Fruit fly (Drosophila melanogaster) whole organism, embryonic: ENCODE data around the gene Dph3.

ENCODE experiments used
- Antp ChIP-seq: fragments of 200-800 bp; sonication (Bioruptor generic); optimal IDR thresholded peaks from 3 replicates; lab custom pipeline; 2016; ENCODE audit warnings: missing biosample characterization, missing genetic modification characterization
- Bdp1 ChIP-seq: fragments of 200-800 bp; sonication (Bioruptor generic); optimal IDR thresholded peaks from 3 replicates; lab custom pipeline; 2016; ENCODE audit warnings: missing biosample characterization, missing genetic modification characterization
- Blimp-1 ChIP-seq: fragments of 200-800 bp; sonication (Bioruptor generic); optimal IDR thresholded peaks from 3 replicates; lab custom pipeline; 2018; ENCODE audit warnings: missing biosample characterization, missing genetic modification characterization, mild to moderate bottlenecking, moderate library complexity, missing genetic modification reagents
- Bteb2 ChIP-seq: fragments of 200-800 bp; sonication (Bioruptor generic); optimal IDR thresholded peaks from 2 replicates; lab custom pipeline; 2016; ENCODE audit warnings: missing biosample characterization, missing genetic modification characterization
- CG10267 ChIP-seq: fragments of 200-800 bp; sonication (Bioruptor generic); optimal IDR thresholded peaks from 2 replicates; lab custom pipeline; 2018; ENCODE audit warnings: missing biosample characterization, mild to moderate bottlenecking, missing genetic modification characterization, moderate library complexity
- CG11560 ChIP-seq: fragments of 200-800 bp; sonication (Bioruptor generic); IDR thresholded peaks from 3 replicates; pipeline ENCODE4 v1.3.6; 2022; ENCODE audit warnings: missing biosample characterization, missing genetic modification characterization
- CG13624 ChIP-seq: fragments of 200-800 bp; sonication (Bioruptor generic); optimal IDR thresholded peaks from 2 replicates; lab custom pipeline; 2016; ENCODE audit warnings: missing biosample characterization, missing genetic modification characterization
- CG18011 ChIP-seq: fragments of 200-800 bp; sonication (Bioruptor generic); optimal IDR thresholded peaks from 2 replicates; lab custom pipeline; 2017; ENCODE audit warnings: missing biosample characterization, missing genetic modification characterization, mild to moderate bottlenecking, moderate library complexity, missing genotype
- CG30431 ChIP-seq: fragments of 200-800 bp; sonication (Bioruptor generic); optimal IDR thresholded peaks from 2 replicates; lab custom pipeline; 2017; ENCODE audit warnings: missing biosample characterization, missing genetic modification characterization
- CG32772 ChIP-seq: fragments of 200-800 bp; sonication (Bioruptor generic); IDR thresholded peaks from 2 replicates; pipeline ENCODE4 v1.3.6; 2022; ENCODE audit warnings: missing biosample characterization, missing genetic modification characterization
- CG34376 ChIP-seq: fragments of 200-800 bp; sonication (Bioruptor generic); optimal IDR thresholded peaks from 2 replicates; lab custom pipeline; 2018; ENCODE audit warnings: missing biosample characterization, mild to moderate bottlenecking, missing genetic modification characterization
- CG6175 ChIP-seq: fragments of 200-800 bp; sonication (Bioruptor generic); IDR thresholded peaks from 3 replicates; pipeline ENCODE4 v1.3.6; 2022; ENCODE audit warnings: missing biosample characterization, missing genetic modification characterization
- CG6272 ChIP-seq: fragments of 200-800 bp; sonication (Bioruptor generic); IDR thresholded peaks from 2 replicates; pipeline ENCODE4 v1.3.6; 2022; ENCODE audit warnings: missing biosample characterization, missing genetic modification characterization
- CG6854 ChIP-seq: fragments of 200-800 bp; sonication (Bioruptor generic); optimal IDR thresholded peaks from 3 replicates; lab custom pipeline; 2017; ENCODE audit warnings: missing biosample characterization, mild to moderate bottlenecking, missing genetic modification characterization
- CG7928 ChIP-seq: fragments of 200-800 bp; sonication (Bioruptor generic); optimal IDR thresholded peaks from 2 replicates; lab custom pipeline; 2017; ENCODE audit warnings: missing biosample characterization, mild to moderate bottlenecking, missing genetic modification characterization
- CG8388 ChIP-seq: fragments of 200-800 bp; sonication (Bioruptor generic); optimal IDR thresholded peaks from 2 replicates; lab custom pipeline; 2019; ENCODE audit warnings: missing biosample characterization, mild to moderate bottlenecking, missing genetic modification characterization, moderate library complexity
- CG8478 ChIP-seq: fragments of >200 bp; optimal IDR thresholded peaks from 2 replicates; lab custom pipeline; 2018
- CHES-1-like ChIP-seq: fragments of 200-800 bp; sonication (Bioruptor generic); optimal IDR thresholded peaks from 2 replicates; lab custom pipeline; 2016; ENCODE audit warnings: missing biosample characterization, missing genetic modification characterization
- CoRest ChIP-seq: fragments of 200-800 bp; sonication (Bioruptor generic); optimal IDR thresholded peaks from 3 replicates; lab custom pipeline; 2018; ENCODE audit warnings: missing biosample characterization, mild to moderate bottlenecking, missing genetic modification characterization, moderate library complexity
- Doc2 ChIP-seq: fragments of 200-800 bp; sonication (Bioruptor generic); IDR thresholded peaks from 2 replicates; pipeline ENCODE4 v1.3.6; 2022; ENCODE audit warnings: missing biosample characterization, missing genetic modification characterization
- E2f1 ChIP-seq: fragments of 200-800 bp; sonication (Bioruptor generic); IDR thresholded peaks from 2 replicates; pipeline ENCODE4 v1.3.6; 2022; ENCODE audit warnings: missing biosample characterization, missing genetic modification characterization
- Kr ChIP-seq: fragments of 200-800 bp; sonication (Bioruptor generic); optimal IDR thresholded peaks from 2 replicates; lab custom pipeline; 2017; ENCODE audit warnings: missing biosample characterization, mild to moderate bottlenecking, missing genetic modification characterization
- Lim3 ChIP-seq: fragments of 200-800 bp; sonication (Bioruptor generic); IDR thresholded peaks from 2 replicates; pipeline ENCODE4 v1.3.6; 2022; ENCODE audit warnings: missing biosample characterization, missing genetic modification characterization
- Lpt ChIP-seq: fragments of >200 bp; optimal IDR thresholded peaks from 2 replicates; lab custom pipeline; 2018; ENCODE audit warnings: missing biosample characterization, missing genetic modification characterization
- NC2α ChIP-seq: fragments of 200-800 bp; sonication (Bioruptor generic); optimal IDR thresholded peaks from 2 replicates; lab custom pipeline; 2016; ENCODE audit warnings: missing biosample characterization, missing genetic modification characterization
- NK7.1 ChIP-seq: fragments of 200-800 bp; sonication (Bioruptor generic); optimal IDR thresholded peaks from 3 replicates; lab custom pipeline; 2016; ENCODE audit warnings: missing biosample characterization, missing genetic modification characterization
- Neu2 ChIP-seq: fragments of 200-800 bp; sonication (Bioruptor generic); optimal IDR thresholded peaks from 3 replicates; lab custom pipeline; 2016; ENCODE audit warnings: missing biosample characterization, missing genetic modification characterization, borderline replicate concordance
- Nf-YC ChIP-seq: fragments of 200-800 bp; optimal IDR thresholded peaks from 3 replicates; lab custom pipeline; 2019; ENCODE audit warnings: missing biosample characterization, mild to moderate bottlenecking, missing genetic modification characterization, moderate library complexity
- NfI ChIP-seq: fragments of 200-800 bp; sonication (Bioruptor generic); optimal IDR thresholded peaks from 3 replicates; lab custom pipeline; 2018; ENCODE audit warnings: missing biosample characterization, mild to moderate bottlenecking, missing genetic modification characterization, moderate library complexity
- Ravus ChIP-seq: fragments of 200-800 bp; sonication (Bioruptor generic); IDR thresholded peaks from 2 replicates; pipeline ENCODE4 v1.3.6; 2022; ENCODE audit warnings: missing biosample characterization, missing genetic modification characterization
- abd-A ChIP-seq: fragments of 200-800 bp; sonication (Bioruptor generic); optimal IDR thresholded peaks from 3 replicates; lab custom pipeline; 2019; ENCODE audit warnings: missing biosample characterization, mild to moderate bottlenecking, missing genetic modification characterization, moderate library complexity
- amos ChIP-seq: fragments of 200-800 bp; sonication (Bioruptor generic); IDR thresholded peaks from 2 replicates; pipeline ENCODE4 v1.3.6; 2022; ENCODE audit warnings: missing biosample characterization, missing genetic modification characterization; ENCODE audit not compliant: partially characterized antibody
- ase ChIP-seq: fragments of 200-800 bp; sonication (Bioruptor generic); IDR thresholded peaks from 3 replicates; pipeline ENCODE4 v1.3.6; 2022; ENCODE audit warnings: missing biosample characterization, missing genetic modification characterization
- ato ChIP-seq: fragments of 200-800 bp; sonication (Bioruptor generic); IDR thresholded peaks from 2 replicates; pipeline ENCODE4 v1.3.6; 2022; ENCODE audit warnings: missing biosample characterization, missing genetic modification characterization; ENCODE audit not compliant: partially characterized antibody
- bsh ChIP-seq, 2 experiments: fragments of 200-800 bp; sonication (Bioruptor generic); optimal IDR thresholded peaks; 2 replicates each; lab custom pipeline; 2017 to 2018; ENCODE audit warnings: mild to moderate bottlenecking in 2 of 2, missing biosample characterization in 2 of 2, missing genetic modification characterization in 2 of 2, moderate library complexity in 1 of 2
- cad ChIP-seq: fragments of >200 bp; optimal IDR thresholded peaks from 2 replicates; lab custom pipeline; 2017; ENCODE audit warnings: missing biosample characterization, missing genetic modification characterization
- cg ChIP-seq: fragments of 200-800 bp; sonication (Bioruptor generic); optimal IDR thresholded peaks from 3 replicates; lab custom pipeline; 2019; ENCODE audit warnings: missing biosample characterization, mild to moderate bottlenecking, missing genetic modification characterization, moderate library complexity
- fd64A ChIP-seq: fragments of 200-800 bp; sonication (Bioruptor generic); optimal IDR thresholded peaks from 3 replicates; lab custom pipeline; 2018; ENCODE audit warnings: missing biosample characterization, mild to moderate bottlenecking, missing genetic modification characterization
- ftz-f1 ChIP-seq: fragments of 200-800 bp; sonication (Bioruptor generic); optimal IDR thresholded peaks from 2 replicates; lab custom pipeline; 2016; ENCODE audit warnings: missing biosample characterization, missing genetic modification characterization
- inv ChIP-seq: fragments of 200-800 bp; sonication (Bioruptor generic); IDR thresholded peaks from 2 replicates; pipeline ENCODE4 v1.3.6; 2022; ENCODE audit warnings: missing biosample characterization, missing genetic modification characterization; ENCODE audit not compliant: partially characterized antibody
- nom ChIP-seq: fragments of 200-800 bp; sonication (Bioruptor generic); optimal IDR thresholded peaks from 2 replicates; lab custom pipeline; 2017; ENCODE audit warnings: missing biosample characterization, missing genetic modification characterization, mild to moderate bottlenecking, moderate library complexity, missing genetic modification reagents
- p53 ChIP-seq: fragments of 200-800 bp; sonication (Bioruptor generic); optimal IDR thresholded peaks from 2 replicates; lab custom pipeline; 2016; ENCODE audit warnings: missing biosample characterization, missing genetic modification characterization
- prd ChIP-seq, 3 experiments: fragments of >200 bp in 2 of 3; fragments of 200-800 bp in 1 of 3; sonication (Bioruptor generic) in 1 of 3; optimal IDR thresholded peaks in 2 of 3; IDR thresholded peaks in 1 of 3; 2 replicates in 2 of 3; 3 replicates in 1 of 3; pipeline versions ENCODE4 v1.3.6 to Lab custom; 2017 to 2022; ENCODE audit warnings: missing biosample characterization in 1 of 3, missing genetic modification characterization in 1 of 3
- row ChIP-seq: fragments of 200-800 bp; sonication (Bioruptor generic); IDR thresholded peaks from 3 replicates; pipeline ENCODE4 v1.3.6; 2022; ENCODE audit warnings: missing biosample characterization, missing genetic modification characterization
- schlank ChIP-seq: fragments of 200-800 bp; sonication (Bioruptor generic); optimal IDR thresholded peaks from 2 replicates; lab custom pipeline; 2018; ENCODE audit warnings: missing biosample characterization, mild to moderate bottlenecking, missing genetic modification characterization
- vvl ChIP-seq: fragments of 200-800 bp; sonication (Bioruptor generic); IDR thresholded peaks from 2 replicates; pipeline ENCODE4 v1.3.6; 2022; ENCODE audit warnings: missing biosample characterization, missing genetic modification characterization
- zfh1 ChIP-seq: fragments of 200-800 bp; sonication (Bioruptor generic); IDR thresholded peaks from 3 replicates; pipeline ENCODE4 v1.3.6; 2022; ENCODE audit warnings: missing biosample characterization, missing genetic modification characterization
- zfh2 ChIP-seq: fragments of 200-800 bp; sonication (Bioruptor generic); optimal IDR thresholded peaks from 2 replicates; lab custom pipeline; 2016; ENCODE audit warnings: missing biosample characterization, missing genetic modification characterization

The Dph3 gene

dm6 chr3R:11211291-11212061, 20.2 kb upstream of the Dph3 start (continued):
- peak in 1 of 2 experiments; percentile 69 for TF ChIP-seq bsh (GFP tag; optimal IDR thresholded peaks at IDR 0.05; lab: Kevin White, UChicago)
- TF ChIP-seq CHES-1-like (GFP tag; lab: Kevin White, UChicago): peak; percentile 56
- no peak for TF ChIP-seq Lpt
- peak; percentile 81 for TF ChIP-seq vvl (GFP tag; lab: Robert Waterston, UW)
- peak; percentile 60 for TF ChIP-seq ftz-f1 (GFP tag; lab: Kevin White, UChicago)
- TF ChIP-seq Bdp1 (GFP tag; lab: Kevin White, UChicago): peak; percentile 8
- peak; percentile 35 for TF ChIP-seq NK7.1 (GFP tag; lab: Kevin White, UChicago)
- TF ChIP-seq CG6175: peak; percentile 63; the same call in 1 of the 3 replicates
- peak; percentile 60 for TF ChIP-seq E2f1 (GFP tag; lab: Robert Waterston, UW)
- no peak for TF ChIP-seq Neu2 (GFP tag; lab: Kevin White, UChicago)
- no peak for TF ChIP-seq CG8478 (lab: Kevin White, UChicago)
- peak; percentile 32 for TF ChIP-seq CG30431 (GFP tag; lab: Kevin White, UChicago)
- peak; percentile 74; the same call in 2 of the 3 replicates for TF ChIP-seq ase (GFP tag; lab: Robert Waterston, UW)
- no peak for TF ChIP-seq Kr (GFP tag; lab: Kevin White, UChicago)
- peak; percentile 67 for TF ChIP-seq Bteb2 (GFP tag; lab: Kevin White, UChicago)
- TF ChIP-seq Doc2: no peak
- peak; percentile 23; the same call in 1 of the 2 replicates for TF ChIP-seq amos (GFP tag; lab: Robert Waterston, UW)
- peak; percentile 32; the same call in 1 of the 2 replicates for TF ChIP-seq inv (GFP tag; lab: Robert Waterston, UW)
- peak; percentile 96 for TF ChIP-seq row (GFP tag; lab: Robert Waterston, UW)
- TF ChIP-seq cg: peak; percentile 23
- peak; percentile 76 for TF ChIP-seq CG34376 (GFP tag; lab: Kevin White, UChicago)
- no peak for TF ChIP-seq fd64A (GFP tag; lab: Kevin White, UChicago)
- no peak for TF ChIP-seq p53 (GFP tag; lab: Kevin White, UChicago)
- TF ChIP-seq nom: peak; percentile 1
- peak; percentile 56 for TF ChIP-seq Blimp-1
- TF ChIP-seq ato: no peak
- TF ChIP-seq CG18011 (GFP tag; lab: Kevin White, UChicago): peak; percentile 5
- peak; percentile 43 for TF ChIP-seq CG8388 (GFP tag; lab: Kevin White, UChicago)
- peak; percentile 61 for TF ChIP-seq CG32772 (GFP tag; lab: Robert Waterston, UW)
- peak; percentile 71 for TF ChIP-seq Nf-YC (tag; lab: Kevin White, UChicago)
- TF ChIP-seq abd-A (tag; lab: Kevin White, UChicago): peak; percentile 82
- peak; percentile 9 for TF ChIP-seq CG6854
- TF ChIP-seq cad: no peak
- TF ChIP-seq CG10267 (tag; lab: Kevin White, UChicago): peak; percentile 53
- 0 out of 2 replicates have a peak, but pooled peaks have one; percentile 7 for TF ChIP-seq Lim3 (GFP tag; lab: Robert Waterston, UW)
- TF ChIP-seq Ravus: peak; percentile 33
- no peak for TF ChIP-seq CG7928 (GFP tag; lab: Kevin White, UChicago)
- TF ChIP-seq prd (optimal IDR thresholded peaks at IDR 0.05; lab: Kevin White, UChicago): no peak
- TF ChIP-seq prd (GFP tag; IDR thresholded peaks at IDR 0.05; lab: Robert Waterston, UW): peak; percentile 87
- TF ChIP-seq Antp (GFP tag; lab: Kevin White, UChicago): peak; percentile 65
- TF ChIP-seq CG13624 (GFP tag; lab: Kevin White, UChicago): peak; percentile 79
- TF ChIP-seq CG6272 (GFP tag; lab: Robert Waterston, UW): peak; percentile 54; the same call in 1 of the 2 replicates
- TF ChIP-seq schlank (tag; lab: Kevin White, UChicago): peak; percentile 25
- TF ChIP-seq CoRest (tag; lab: Kevin White, UChicago): peak; percentile 79
- peak; percentile 81 for TF ChIP-seq zfh2 (GFP tag; lab: Kevin White, UChicago)
- peak; percentile 73 for TF ChIP-seq NfI (GFP tag; lab: Kevin White, UChicago)
- peak; percentile 82 for TF ChIP-seq zfh1 (GFP tag; lab: Robert Waterston, UW)
- TF ChIP-seq NC2α: peak; percentile 37
- TF ChIP-seq CG11560 (tag; lab: Robert Waterston, UW): no peak
